Worm (Caenorhabditis elegans) whole organism, L1 larva: ENCODE results near the gene ZK757.2.

ENCODE experiments used
- alr-1 ChIP-seq: fragments of 200-800 bp; sonication (Bioruptor generic); optimal IDR thresholded peaks from 2 replicates; lab custom pipeline; 2018; ENCODE audit warnings: borderline replicate concordance, mild to moderate bottlenecking, missing genetic modification characterization, missing compliant biosample characterization
- blmp-1 ChIP-seq: fragments of 150-350 bp; optimal IDR thresholded peaks from 2 replicates; lab custom pipeline; 2014; ENCODE audit warnings: missing biosample characterization, missing genetic modification characterization
- ets-5 ChIP-seq: fragments of 200-800 bp; sonication (Bioruptor generic); IDR thresholded peaks from 2 replicates; pipeline ENCODE4 v1.3.6; 2022; ENCODE audit warnings: missing genetic modification characterization, missing compliant biosample characterization
- hlh-4 ChIP-seq: sonication (generic microtip); optimal IDR thresholded peaks from 2 replicates; lab custom pipeline; 2016; ENCODE audit warnings: mild to moderate bottlenecking, missing genetic modification characterization, missing compliant biosample characterization
- lin-13 ChIP-seq: fragments of 150-350 bp; optimal IDR thresholded peaks from 2 replicates; lab custom pipeline; 2014; ENCODE audit warnings: missing biosample characterization, missing genetic modification reagents, missing genetic modification characterization
- lin-14 ChIP-seq: fragments of 200-800 bp; sonication (Bioruptor generic); optimal IDR thresholded peaks from 2 replicates; lab custom pipeline; 2018; ENCODE audit warnings: mild to moderate bottlenecking, missing genetic modification characterization, moderate library complexity, missing compliant biosample characterization
- lin-39 ChIP-seq: fragments of 150-350 bp; optimal IDR thresholded peaks from 2 replicates; lab custom pipeline; 2014; ENCODE audit warnings: missing biosample characterization, missing genetic modification reagents, missing genetic modification characterization
- nhr-28 ChIP-seq: fragments of 150-350 bp; optimal IDR thresholded peaks from 2 replicates; lab custom pipeline; 2014; ENCODE audit warnings: missing biosample characterization, missing genetic modification characterization
- pag-3 ChIP-seq: sonication (generic microtip); optimal IDR thresholded peaks from 2 replicates; lab custom pipeline; 2017; ENCODE audit warnings: missing genetic modification characterization, mild to moderate bottlenecking, missing compliant biosample characterization, antibody characterized with exemption, borderline replicate concordance; ENCODE audit not compliant: insufficient read depth
- unc-62 ChIP-seq: fragments of 150-350 bp; optimal IDR thresholded peaks from 2 replicates; lab custom pipeline; 2014; ENCODE audit warnings: missing biosample characterization, missing genetic modification reagents, missing genetic modification characterization

ce11 chrIII:9892855-9893254, 14.1 kb upstream of the ZK757.2 start, which contains the start of gene mam-7:
- TF ChIP-seq blmp-1 (no peak), unc-62 (GFP tag; lab: Kevin White, UChicago) (no peak), pag-3 (tag; lab: Kevin White, UChicago) (no peak), nhr-28 (tag; lab: Kevin White, UChicago) (no peak), lin-39 (tag; lab: Kevin White, UChicago) (no peak), hlh-4 (tag; lab: Kevin White, UChicago) (no peak), ets-5 (GFP tag; lab: Robert Waterston, UW) (no peak), lin-13 (no peak), lin-14 (GFP tag; lab: Kevin White, UChicago) (no peak), alr-1 (no peak)
